Worm (Caenorhabditis elegans) whole organism, L2 larva: ENCODE measurements around the gene C16C8.17.

ENCODE experiments used
- C34F6.9 ChIP-seq: fragments of 150-350 bp; optimal IDR thresholded peaks from 2 replicates; lab custom pipeline; 2014; ENCODE audit warnings: missing biosample characterization, missing genetic modification characterization
- F13H6.1 ChIP-seq: sonication (generic microtip); optimal IDR thresholded peaks from 2 replicates; lab custom pipeline; 2016; ENCODE audit warnings: missing genetic modification characterization, missing compliant biosample characterization
- R02D3.7 ChIP-seq: fragments of 150-350 bp; optimal IDR thresholded peaks from 2 replicates; lab custom pipeline; 2014; ENCODE audit warnings: missing biosample characterization, missing genetic modification characterization
- Y55F3AM.14 ChIP-seq: fragments of 200-800 bp; sonication (Bioruptor generic); optimal IDR thresholded peaks from 2 replicates; lab custom pipeline; 2018; ENCODE audit warnings: mild to moderate bottlenecking, missing genetic modification characterization, missing compliant biosample characterization
- ZK546.5 ChIP-seq: sonication (generic microtip); optimal IDR thresholded peaks from 2 replicates; lab custom pipeline; 2017; ENCODE audit warnings: missing biosample characterization, missing genetic modification characterization
- alr-1 ChIP-seq: fragments of 150-350 bp; optimal IDR thresholded peaks from 2 replicates; lab custom pipeline; 2014; ENCODE audit warnings: missing biosample characterization, missing genetic modification characterization
- aly-2 ChIP-seq: fragments of 150-350 bp; optimal IDR thresholded peaks from 2 replicates; lab custom pipeline; 2014; ENCODE audit warnings: missing biosample characterization, missing genetic modification characterization
- blmp-1 ChIP-seq: sonication (generic microtip); optimal IDR thresholded peaks from 2 replicates; lab custom pipeline; 2017; ENCODE audit warnings: missing genetic modification characterization, mild to moderate bottlenecking, missing compliant biosample characterization, antibody characterized with exemption, moderate library complexity; ENCODE audit not compliant: insufficient read depth
- ceh-16 ChIP-seq: fragments of 150-350 bp; optimal IDR thresholded peaks from 2 replicates; lab custom pipeline; 2014; ENCODE audit warnings: missing biosample characterization, missing genetic modification characterization
- dmd-4 ChIP-seq: sonication (generic microtip); optimal IDR thresholded peaks from 2 replicates; lab custom pipeline; 2017; ENCODE audit warnings: missing biosample characterization, missing genetic modification characterization
- egl-27 ChIP-seq: sonication (generic microtip); optimal IDR thresholded peaks from 3 replicates; lab custom pipeline; 2017; ENCODE audit warnings: missing biosample characterization, missing genetic modification reagents, missing genetic modification characterization
- elt-1 ChIP-seq: fragments of 150-350 bp; optimal IDR thresholded peaks from 2 replicates; lab custom pipeline; 2014; ENCODE audit warnings: missing biosample characterization, missing genetic modification characterization
- elt-3 ChIP-seq: sonication (generic microtip); optimal IDR thresholded peaks from 2 replicates; lab custom pipeline; 2017; ENCODE audit warnings: missing biosample characterization, missing genetic modification characterization
- gmeb-1 ChIP-seq: fragments of 150-350 bp; optimal IDR thresholded peaks from 2 replicates; lab custom pipeline; 2014; ENCODE audit warnings: missing biosample characterization, missing genetic modification characterization
- lin-11 ChIP-seq: fragments of 150-350 bp; sonication (generic microtip); optimal IDR thresholded peaks from 2 replicates; lab custom pipeline; 2014; ENCODE audit warnings: missing biosample characterization, missing genetic modification characterization, inconsistent platforms, mixed read lengths
- lin-13 ChIP-seq: fragments of 150-350 bp; optimal IDR thresholded peaks from 2 replicates; lab custom pipeline; 2014; ENCODE audit warnings: missing biosample characterization, missing genetic modification reagents, missing genetic modification characterization
- lsy-2 ChIP-seq, 2 experiments: fragments of 150-350 bp in 1 of 2; sonication (generic microtip) in 1 of 2; optimal IDR thresholded peaks; 2 replicates each; lab custom pipeline; 2014 to 2017; ENCODE audit warnings: missing biosample characterization in 2 of 2, missing genetic modification characterization in 2 of 2
- mab-5 ChIP-seq: fragments of 150-350 bp; optimal IDR thresholded peaks from 2 replicates; lab custom pipeline; 2014; ENCODE audit warnings: missing biosample characterization, missing genetic modification characterization
- mbf-1 ChIP-seq: sonication (generic microtip); optimal IDR thresholded peaks from 2 replicates; lab custom pipeline; 2017; ENCODE audit warnings: missing biosample characterization, missing genetic modification characterization
- mdl-1 ChIP-seq, 2 experiments: fragments of 150-350 bp in 1 of 2; sonication (generic microtip) in 1 of 2; optimal IDR thresholded peaks; 2 replicates each; lab custom pipeline; 2017; ENCODE audit warnings: missing biosample characterization in 2 of 2, missing genetic modification characterization in 2 of 2
- nhr-11 ChIP-seq: fragments of 150-350 bp; optimal IDR thresholded peaks from 2 replicates; lab custom pipeline; 2014; ENCODE audit warnings: missing biosample characterization, missing genetic modification characterization
- nhr-12 ChIP-seq: fragments of 150-350 bp; optimal IDR thresholded peaks from 2 replicates; lab custom pipeline; 2014; ENCODE audit warnings: missing biosample characterization, missing genetic modification characterization
- nhr-129 ChIP-seq: fragments of 150-350 bp; optimal IDR thresholded peaks from 2 replicates; lab custom pipeline; 2014; ENCODE audit warnings: missing biosample characterization, missing genetic modification characterization
- nhr-21 ChIP-seq: fragments of 150-350 bp; optimal IDR thresholded peaks from 2 replicates; lab custom pipeline; 2014; ENCODE audit warnings: missing biosample characterization, missing genetic modification characterization
- nhr-23 ChIP-seq: fragments of 150-350 bp; optimal IDR thresholded peaks from 2 replicates; lab custom pipeline; 2014; ENCODE audit warnings: missing biosample characterization, missing genetic modification reagents, missing genetic modification characterization
- nhr-237 ChIP-seq: fragments of 150-350 bp; optimal IDR thresholded peaks from 2 replicates; lab custom pipeline; 2014; ENCODE audit warnings: missing biosample characterization, missing genetic modification characterization
- nhr-25 ChIP-seq: fragments of 150-350 bp; sonication (generic microtip); optimal IDR thresholded peaks from 3 replicates; lab custom pipeline; 2014; ENCODE audit warnings: missing biosample characterization, missing genetic modification characterization
- nhr-6 ChIP-seq: fragments of 150-350 bp; optimal IDR thresholded peaks from 2 replicates; lab custom pipeline; 2014; ENCODE audit warnings: missing biosample characterization, missing genetic modification characterization
- peb-1 ChIP-seq: fragments of 150-350 bp; optimal IDR thresholded peaks from 2 replicates; lab custom pipeline; 2014; ENCODE audit warnings: missing biosample characterization, missing genetic modification characterization
- sem-4 ChIP-seq: fragments of 150-350 bp; optimal IDR thresholded peaks from 2 replicates; lab custom pipeline; 2014; ENCODE audit warnings: missing biosample characterization, missing genetic modification reagents, missing genetic modification characterization
- skn-1 ChIP-seq: sonication (generic microtip); optimal IDR thresholded peaks from 2 replicates; lab custom pipeline; 2017; ENCODE audit warnings: missing biosample characterization, missing genetic modification characterization
- sma-3 ChIP-seq: sonication (generic microtip); optimal IDR thresholded peaks from 2 replicates; lab custom pipeline; 2016; ENCODE audit warnings: missing genetic modification reagents, missing genetic modification characterization, missing compliant biosample characterization
- snpc-4 ChIP-seq: fragments of 150-350 bp; optimal IDR thresholded peaks from 2 replicates; lab custom pipeline; 2014; ENCODE audit warnings: missing biosample characterization, missing genetic modification characterization
- unc-39 ChIP-seq: fragments of 150-350 bp; optimal IDR thresholded peaks from 2 replicates; lab custom pipeline; 2014; ENCODE audit warnings: missing biosample characterization, missing genetic modification characterization
- unc-55 ChIP-seq: fragments of 150-350 bp; sonication (generic microtip); optimal IDR thresholded peaks from 3 replicates; lab custom pipeline; 2014; ENCODE audit warnings: missing biosample characterization, missing genetic modification reagents, missing genetic modification characterization
- unc-62 ChIP-seq: fragments of 150-350 bp; optimal IDR thresholded peaks from 2 replicates; lab custom pipeline; 2014; ENCODE audit warnings: missing biosample characterization, missing genetic modification reagents, missing genetic modification characterization
- ztf-11 ChIP-seq: sonication (generic microtip); optimal IDR thresholded peaks from 2 replicates; lab custom pipeline; 2017; ENCODE audit warnings: missing biosample characterization, missing genetic modification characterization
- ztf-4 ChIP-seq: fragments of 150-350 bp; optimal IDR thresholded peaks from 2 replicates; lab custom pipeline; 2014; ENCODE audit warnings: missing biosample characterization, missing genetic modification characterization

The C16C8.17 gene

DNA sequence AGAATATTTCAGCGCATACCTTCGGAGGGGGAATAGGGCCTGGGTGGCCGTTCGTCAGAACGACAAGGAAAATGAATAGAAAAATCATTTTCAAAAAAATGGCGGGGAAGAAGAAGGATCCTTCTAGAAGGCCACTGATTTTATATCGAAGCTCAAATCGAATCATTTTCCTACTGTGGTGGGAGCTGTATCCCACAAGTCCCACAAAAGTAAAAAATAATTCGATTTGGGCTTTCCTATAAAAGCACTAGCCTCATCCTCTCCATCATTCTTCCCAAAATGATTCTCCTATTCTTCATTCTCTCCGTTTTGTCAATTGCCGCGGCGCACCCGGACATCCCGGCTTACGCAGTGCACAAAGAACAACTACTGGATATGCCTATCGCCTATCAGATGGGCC lies 17.6 kb downstream of the C16C8.17 start, which contains the start of the genes C16C8.26 and C16C8.19:
TSS of gene C16C8.26 (minus strand) at position 101 of the 400 bp plus-strand sequence.
TSS of gene C16C8.19 (plus strand) at position 279 of the 400 bp plus-strand sequence.
- no peak for TF ChIP-seq nhr-237 (tag; lab: Kevin White, UChicago)
- TF ChIP-seq mdl-1 (tag; optimal IDR thresholded peaks at IDR 0.05; lab: Kevin White, UChicago) = no peak
- TF ChIP-seq ceh-16 (tag; lab: Kevin White, UChicago) = no peak
- TF ChIP-seq nhr-12 = no peak
- no peak for TF ChIP-seq Y55F3AM.14 (GFP tag; lab: Kevin White, UChicago)
- no peak for TF ChIP-seq lin-11
- no peak for TF ChIP-seq nhr-129 (tag; lab: Kevin White, UChicago)

DNA sequence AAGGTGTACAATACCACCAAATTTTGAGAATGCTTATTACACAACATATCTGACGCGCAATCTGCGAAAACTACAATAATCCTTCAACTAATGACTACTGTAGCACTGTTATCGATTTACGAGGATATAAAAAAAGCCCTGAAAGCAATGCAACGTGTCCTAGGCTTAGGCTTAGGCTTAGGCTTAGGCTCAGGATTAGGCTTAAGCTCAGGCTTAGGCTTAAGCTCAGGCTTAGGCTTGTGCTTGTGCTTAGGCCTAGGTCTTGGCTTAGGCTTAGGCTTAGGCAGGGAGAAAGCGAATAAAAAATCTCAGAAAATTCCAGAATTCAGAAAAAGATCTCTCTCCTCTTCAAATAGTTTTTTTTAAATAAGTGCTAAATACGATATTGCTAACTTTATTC lies 18.6 kb downstream of the C16C8.17 start:
- no peak for TF ChIP-seq mbf-1 (tag; lab: Kevin White, UChicago)
- no peak for TF ChIP-seq mdl-1 (tag; optimal IDR thresholded peaks at IDR 0.05; lab: Kevin White, UChicago)
- no peak for TF ChIP-seq nhr-23
- TF ChIP-seq F13H6.1 = no peak

DNA sequence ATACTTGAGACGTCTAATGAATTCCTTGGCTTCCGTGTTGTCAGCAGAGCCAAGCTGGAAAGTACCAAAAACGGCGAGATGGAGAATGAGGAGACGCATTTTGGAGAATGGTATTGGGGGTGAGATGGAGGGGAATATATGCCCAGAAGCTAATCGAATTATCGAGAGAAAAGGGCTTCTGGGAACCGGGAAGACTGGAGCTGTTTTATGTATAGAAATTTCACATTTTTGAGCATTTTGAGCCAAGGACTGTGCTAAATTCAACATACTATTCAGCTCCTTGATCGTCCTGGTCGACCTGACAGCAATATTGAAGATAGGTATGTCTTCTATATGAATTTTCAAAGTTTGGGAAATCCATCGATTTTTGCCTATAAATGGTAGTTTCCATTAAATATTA lies 19.4 kb downstream of the C16C8.17 start, which contains the start of gene C16C8.7:
TSS of gene C16C8.7 (minus strand) at position 101 of the 400 bp plus-strand sequence.
- TF ChIP-seq nhr-11 (tag; lab: Kevin White, UChicago) (no peak), blmp-1 (tag; lab: Kevin White, UChicago) (no peak), aly-2 (tag; lab: Kevin White, UChicago) (no peak), unc-39 (no peak), sma-3 (GFP tag; lab: Kevin White, UChicago) (no peak), C34F6.9 (tag; lab: Kevin White, UChicago) (no peak), ZK546.5 (tag; lab: Kevin White, UChicago) (no peak), lin-13 (GFP tag; lab: Kevin White, UChicago) (no peak), dmd-4 (no peak), skn-1 (tag; lab: Kevin White, UChicago) (no peak), nhr-6 (tag; lab: Kevin White, UChicago) (no peak), nhr-237 (tag; lab: Kevin White, UChicago) (no peak), ztf-11 (tag; lab: Kevin White, UChicago) (no peak), R02D3.7 (tag; lab: Kevin White, UChicago) (no peak), sem-4 (tag; lab: Kevin White, UChicago) (no peak), mbf-1 (tag; lab: Kevin White, UChicago) (no peak), mab-5 (tag; lab: Kevin White, UChicago) (no peak)

DNA sequence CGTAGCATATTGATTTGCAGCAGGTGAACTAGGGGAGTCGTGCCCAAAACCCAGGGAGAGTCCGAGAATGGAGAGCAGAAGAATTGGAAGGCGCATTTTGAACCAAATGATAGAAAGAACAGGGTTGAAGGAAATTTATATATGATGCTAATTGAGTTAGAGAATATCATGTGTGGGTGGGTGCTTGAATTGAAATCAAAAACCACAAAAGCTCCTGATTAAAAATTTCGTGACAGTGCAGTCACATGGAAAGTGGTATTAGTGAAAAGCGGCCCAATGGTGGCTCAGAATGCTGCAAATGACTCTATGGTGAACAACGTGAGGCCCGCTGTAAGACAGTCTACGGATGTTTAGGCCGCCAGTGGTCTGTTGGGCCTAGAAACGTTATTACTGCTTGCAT lies 21.0 kb downstream of the C16C8.17 start, which contains the start of gene C16C8.8:
TSS of gene C16C8.8 (minus strand) at position 101 of the 400 bp plus-strand sequence.
- TF ChIP-seq lsy-2 (tag; optimal IDR thresholded peaks at IDR 0.05; lab: Kevin White, UChicago) = no peak
- no peak for TF ChIP-seq ztf-11 (tag; lab: Kevin White, UChicago)
- no peak for TF ChIP-seq peb-1 (tag; lab: Kevin White, UChicago)
- no peak for TF ChIP-seq egl-27 (tag; lab: Kevin White, UChicago)
- TF ChIP-seq ztf-4 (tag; lab: Kevin White, UChicago) = no peak
- TF ChIP-seq C34F6.9 (tag; lab: Kevin White, UChicago) = no peak
- TF ChIP-seq sma-3 (GFP tag; lab: Kevin White, UChicago) = no peak
- no peak for TF ChIP-seq snpc-4
- TF ChIP-seq, all 48 proteins: peak for 0

DNA sequence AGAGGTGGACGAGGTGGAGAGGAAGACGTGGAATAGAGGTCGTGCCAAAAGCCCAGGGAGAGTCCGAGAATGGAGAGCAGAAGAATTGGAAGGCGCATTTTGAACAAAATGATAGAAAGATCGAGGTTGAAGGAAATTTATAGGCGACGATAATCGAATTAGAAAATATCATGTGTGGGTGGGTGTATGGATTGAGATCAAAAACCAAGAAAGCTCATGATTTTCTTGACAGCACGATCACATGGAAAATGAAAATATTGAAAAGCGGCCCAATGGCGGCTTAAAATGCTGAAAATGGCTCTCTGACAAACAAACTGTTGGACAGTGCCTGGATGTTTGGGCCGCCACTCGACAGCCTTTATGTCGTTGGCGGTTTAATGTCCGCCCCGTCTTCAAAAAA lies 22.5 kb downstream of the C16C8.17 start, which contains the start of gene C16C8.9:
TSS of gene C16C8.9 (minus strand) at position 101 of the 400 bp plus-strand sequence.
- no peak for TF ChIP-seq ztf-11 (tag; lab: Kevin White, UChicago)
- no peak for TF ChIP-seq sma-3 (GFP tag; lab: Kevin White, UChicago)
- TF ChIP-seq lin-11 = no peak
- TF ChIP-seq nhr-237 (tag; lab: Kevin White, UChicago) = no peak
- no peak for TF ChIP-seq unc-55
- no peak for TF ChIP-seq nhr-21
- no peak for TF ChIP-seq mab-5 (tag; lab: Kevin White, UChicago)
- no peak for TF ChIP-seq gmeb-1 (tag; lab: Kevin White, UChicago)
- no peak for TF ChIP-seq sem-4 (tag; lab: Kevin White, UChicago)
- no peak for TF ChIP-seq elt-1
- no peak for TF ChIP-seq aly-2 (tag; lab: Kevin White, UChicago)
- TF ChIP-seq alr-1 (tag; lab: Kevin White, UChicago) = no peak
- TF ChIP-seq unc-62 (GFP tag; lab: Kevin White, UChicago) = no peak
- TF ChIP-seq nhr-6 (tag; lab: Kevin White, UChicago) = no peak
- TF ChIP-seq Y55F3AM.14 (GFP tag; lab: Kevin White, UChicago) = no peak
- no peak for TF ChIP-seq unc-39
- no peak for TF ChIP-seq nhr-25
- TF ChIP-seq C34F6.9 (tag; lab: Kevin White, UChicago) = no peak
- TF ChIP-seq elt-3 (tag; lab: Kevin White, UChicago) = no peak
